Worm (Caenorhabditis elegans) whole organism, mixed stage, embryonic: Measurements from ENCODE around the gene K01D12.20.

ENCODE experiments used
- M03D4.4 ChIP-seq: sonication (generic microtip); optimal IDR thresholded peaks from 2 replicates; lab custom pipeline; 2017; ENCODE audit warnings: mild to moderate bottlenecking, missing genetic modification characterization, missing compliant biosample characterization
- blmp-1 ChIP-seq: fragments of 150-350 bp; optimal IDR thresholded peaks from 2 replicates; lab custom pipeline; 2014; ENCODE audit warnings: missing biosample characterization, missing genetic modification characterization
- ceh-39 ChIP-seq: fragments of 150-350 bp; optimal IDR thresholded peaks from 2 replicates; lab custom pipeline; 2014; ENCODE audit warnings: missing biosample characterization, missing genetic modification characterization
- ceh-83 ChIP-seq: fragments of 200-800 bp; sonication (Bioruptor generic); optimal IDR thresholded peaks from 2 replicates; lab custom pipeline; 2018; ENCODE audit warnings: mild to moderate bottlenecking, missing genetic modification characterization, missing compliant biosample characterization
- lin-13 ChIP-seq: fragments of 150-350 bp; optimal IDR thresholded peaks from 2 replicates; lab custom pipeline; 2014; ENCODE audit warnings: missing biosample characterization, missing genetic modification characterization
- nhr-237 ChIP-seq: fragments of 150-350 bp; optimal IDR thresholded peaks from 2 replicates; lab custom pipeline; 2014; ENCODE audit warnings: missing biosample characterization, missing genetic modification characterization
- snpc-4 ChIP-seq: fragments of 150-350 bp; optimal IDR thresholded peaks from 2 replicates; lab custom pipeline; 2014; ENCODE audit warnings: missing biosample characterization, missing genetic modification characterization
- unc-39 ChIP-seq: fragments of 150-350 bp; optimal IDR thresholded peaks from 2 replicates; lab custom pipeline; 2014; ENCODE audit warnings: missing biosample characterization, missing genetic modification characterization

ce11 chrV:12397545-12397944, 3.1 kb downstream of the K01D12.20 start, which contains the start of gene K01D12.5:
- TF ChIP-seq ceh-83 (GFP tag; lab: Kevin White, UChicago), result no peak
- TF ChIP-seq lin-13 (tag; lab: Kevin White, UChicago), result no peak
- TF ChIP-seq nhr-237, result no peak
- no peak for TF ChIP-seq ceh-39 (tag; lab: Kevin White, UChicago)
- TF ChIP-seq unc-39 (tag; lab: Kevin White, UChicago), result no peak
- no peak for TF ChIP-seq M03D4.4 (tag; lab: Kevin White, UChicago)
- TF ChIP-seq blmp-1 (tag; lab: Kevin White, UChicago), result no peak
- TF ChIP-seq snpc-4 (tag; lab: Kevin White, UChicago), result no peak
